Worm (Caenorhabditis elegans) whole organism, L1 larva: ENCODE measurements around the gene rpc-25.
A peak's percentile ranks its signal among the peaks of the same experiment; 100 is the strongest.

Source experiments
- C04F5.9 ChIP-seq: sonication (generic microtip); optimal IDR thresholded peaks from 2 replicates; lab custom pipeline; 2016; ENCODE audit warnings: missing genetic modification characterization, missing compliant biosample characterization
- C16A3.4 ChIP-seq: fragments of 150-350 bp; optimal IDR thresholded peaks from 2 replicates; lab custom pipeline; 2014; ENCODE audit warnings: missing biosample characterization, missing genetic modification characterization
- F16B12.6 ChIP-seq: fragments of 150-350 bp; optimal IDR thresholded peaks from 2 replicates; lab custom pipeline; 2014; ENCODE audit warnings: missing biosample characterization, missing genetic modification characterization
- Y116A8C.19 ChIP-seq: sonication (generic microtip); optimal IDR thresholded peaks from 2 replicates; lab custom pipeline; 2016; ENCODE audit warnings: missing compliant biosample characterization, missing genetic modification characterization, borderline replicate concordance
- aha-1 ChIP-seq: fragments of 150-350 bp; optimal IDR thresholded peaks from 2 replicates; lab custom pipeline; 2014; ENCODE audit warnings: missing biosample characterization, missing genetic modification characterization
- aly-2 ChIP-seq: fragments of 150-350 bp; optimal IDR thresholded peaks from 2 replicates; lab custom pipeline; 2014; ENCODE audit warnings: missing biosample characterization, missing genetic modification characterization
- blmp-1 ChIP-seq: fragments of 150-350 bp; optimal IDR thresholded peaks from 2 replicates; lab custom pipeline; 2014; ENCODE audit warnings: missing biosample characterization, missing genetic modification characterization
- ceh-8 ChIP-seq: fragments of 200-800 bp; sonication (Bioruptor generic); optimal IDR thresholded peaks from 2 replicates; lab custom pipeline; 2018; ENCODE audit warnings: mild to moderate bottlenecking, missing genetic modification characterization, moderate library complexity, missing compliant biosample characterization
- ceh-82 ChIP-seq, 3 experiments: fragments of 150-350 bp in 1 of 3; sonication (generic microtip) in 2 of 3; optimal IDR thresholded peaks; 2 replicates each; lab custom pipeline; 2014 to 2017; ENCODE audit warnings: missing biosample characterization in 3 of 3, missing genetic modification characterization in 3 of 3
- dpl-1 ChIP-seq, 3 experiments: fragments of 150-350 bp in 2 of 3; sonication (generic microtip) in 1 of 3; optimal IDR thresholded peaks; 2 replicates each; lab custom pipeline; 2014 to 2017; ENCODE audit warnings: missing biosample characterization in 3 of 3, missing genetic modification characterization in 3 of 3, missing genetic modification reagents in 3 of 3
- dsc-1 ChIP-seq: sonication (generic microtip); optimal IDR thresholded peaks from 2 replicates; lab custom pipeline; 2016; ENCODE audit warnings: mild to moderate bottlenecking, missing genetic modification characterization, missing compliant biosample characterization
- efl-3 ChIP-seq: fragments of 200-800 bp; sonication (Bioruptor generic); optimal IDR thresholded peaks from 2 replicates; lab custom pipeline; 2018; ENCODE audit warnings: mild to moderate bottlenecking, missing genetic modification characterization, missing compliant biosample characterization
- egl-13 ChIP-seq: sonication (generic microtip); optimal IDR thresholded peaks from 2 replicates; lab custom pipeline; 2016; ENCODE audit warnings: missing genotype, missing genetic modification reagents, missing genetic modification characterization, missing compliant biosample characterization
- elt-3 ChIP-seq, 6 experiments: fragments of 150-350 bp in 1 of 6; sonication (generic microtip); optimal IDR thresholded peaks; 2 replicates each; lab custom pipeline; 2017 to 2018; ENCODE audit warnings: missing biosample characterization in 6 of 6, missing genetic modification characterization in 6 of 6, inconsistent platforms in 1 of 6
- ets-5 ChIP-seq: fragments of 200-800 bp; sonication (Bioruptor generic); IDR thresholded peaks from 2 replicates; pipeline ENCODE4 v1.3.6; 2022; ENCODE audit warnings: missing genetic modification characterization, missing compliant biosample characterization
- fkh-8 ChIP-seq: sonication (generic microtip); optimal IDR thresholded peaks from 2 replicates; lab custom pipeline; 2016; ENCODE audit warnings: mild to moderate bottlenecking, missing genetic modification characterization, missing compliant biosample characterization
- hlh-17 ChIP-seq: fragments of 200-800 bp; sonication (Bioruptor generic); optimal IDR thresholded peaks from 2 replicates; lab custom pipeline; 2018; ENCODE audit warnings: missing genetic modification characterization, mild to moderate bottlenecking, missing compliant biosample characterization, moderate library complexity, borderline replicate concordance
- hlh-4 ChIP-seq: sonication (generic microtip); optimal IDR thresholded peaks from 2 replicates; lab custom pipeline; 2016; ENCODE audit warnings: mild to moderate bottlenecking, missing genetic modification characterization, missing compliant biosample characterization
- irx-1 ChIP-seq: sonication (generic microtip); optimal IDR thresholded peaks from 2 replicates; lab custom pipeline; 2016; ENCODE audit warnings: missing genetic modification characterization, missing compliant biosample characterization
- isw-1 ChIP-seq: fragments of 200-800 bp; sonication (Bioruptor generic); IDR thresholded peaks from 2 replicates; pipeline ENCODE4 v1.3.6; 2022; ENCODE audit warnings: missing genetic modification characterization, missing compliant biosample characterization
- lin-13 ChIP-seq: fragments of 150-350 bp; optimal IDR thresholded peaks from 2 replicates; lab custom pipeline; 2014; ENCODE audit warnings: missing biosample characterization, missing genetic modification reagents, missing genetic modification characterization
- lin-14 ChIP-seq: fragments of 200-800 bp; sonication (Bioruptor generic); optimal IDR thresholded peaks from 2 replicates; lab custom pipeline; 2018; ENCODE audit warnings: mild to moderate bottlenecking, missing genetic modification characterization, moderate library complexity, missing compliant biosample characterization
- lin-15B ChIP-seq: fragments of 150-350 bp; sonication (generic microtip); optimal IDR thresholded peaks from 3 replicates; lab custom pipeline; 2014; ENCODE audit warnings: missing biosample characterization, missing genetic modification characterization
- lin-39 ChIP-seq: fragments of 150-350 bp; optimal IDR thresholded peaks from 2 replicates; lab custom pipeline; 2014; ENCODE audit warnings: missing biosample characterization, missing genetic modification reagents, missing genetic modification characterization
- mab-9 ChIP-seq: fragments of 200-800 bp; sonication (Bioruptor generic); IDR thresholded peaks from 2 replicates; pipeline ENCODE4 v1.3.6; 2022; ENCODE audit warnings: missing genetic modification reagents, missing genetic modification characterization, missing compliant biosample characterization
- nhr-11 ChIP-seq: fragments of 150-350 bp; optimal IDR thresholded peaks from 2 replicates; lab custom pipeline; 2014; ENCODE audit warnings: missing biosample characterization, missing genetic modification characterization
- nhr-12 ChIP-seq: sonication (generic microtip); optimal IDR thresholded peaks from 2 replicates; lab custom pipeline; 2017; ENCODE audit warnings: missing biosample characterization, missing genetic modification characterization
- nhr-20 ChIP-seq: sonication (generic microtip); optimal IDR thresholded peaks from 2 replicates; lab custom pipeline; 2016; ENCODE audit warnings: mild to moderate bottlenecking, missing genetic modification characterization, missing compliant biosample characterization
- nhr-28 ChIP-seq: fragments of 150-350 bp; optimal IDR thresholded peaks from 2 replicates; lab custom pipeline; 2014; ENCODE audit warnings: missing biosample characterization, missing genetic modification characterization
- nhr-47 ChIP-seq: sonication (generic microtip); optimal IDR thresholded peaks from 2 replicates; lab custom pipeline; 2016; ENCODE audit warnings: mild to moderate bottlenecking, missing genetic modification characterization, moderate library complexity, missing compliant biosample characterization
- nhr-71 ChIP-seq: sonication (generic microtip); optimal IDR thresholded peaks from 2 replicates; lab custom pipeline; 2016; ENCODE audit warnings: mild to moderate bottlenecking, missing genetic modification characterization, moderate library complexity, missing compliant biosample characterization
- nhr-76 ChIP-seq: sonication (generic microtip); optimal IDR thresholded peaks from 2 replicates; lab custom pipeline; 2017; ENCODE audit warnings: missing biosample characterization, missing genetic modification characterization
- nhr-85 ChIP-seq: sonication (generic microtip); peaks from one replicate; lab custom pipeline; 2016; ENCODE audit warnings: missing genetic modification characterization, inconsistent platforms, missing compliant biosample characterization
- pax-3 ChIP-seq: fragments of 200-800 bp; sonication (Bioruptor generic); optimal IDR thresholded peaks from 2 replicates; lab custom pipeline; 2018; ENCODE audit warnings: mild to moderate bottlenecking, missing genetic modification characterization, moderate library complexity, missing compliant biosample characterization
- pqm-1 ChIP-seq: sonication (generic microtip); optimal IDR thresholded peaks from 3 replicates; lab custom pipeline; 2017; ENCODE audit warnings: missing biosample characterization, missing genetic modification characterization
- rnt-1 ChIP-seq: sonication (generic microtip); optimal IDR thresholded peaks from 2 replicates; lab custom pipeline; 2016; ENCODE audit warnings: mild to moderate bottlenecking, missing genetic modification characterization, moderate library complexity, missing compliant biosample characterization
- snpc-4 ChIP-seq: fragments of 150-350 bp; optimal IDR thresholded peaks from 2 replicates; lab custom pipeline; 2014; ENCODE audit warnings: missing biosample characterization, missing genetic modification characterization
- sox-4 ChIP-seq: sonication (generic microtip); optimal IDR thresholded peaks from 2 replicates; lab custom pipeline; 2016; ENCODE audit warnings: missing genetic modification characterization, missing compliant biosample characterization
- sup-37 ChIP-seq: fragments of 200-800 bp; sonication (Bioruptor generic); optimal IDR thresholded peaks from 2 replicates; lab custom pipeline; 2018; ENCODE audit warnings: mild to moderate bottlenecking, missing genetic modification characterization, missing compliant biosample characterization
- unc-86 ChIP-seq: sonication (generic microtip); optimal IDR thresholded peaks from 2 replicates; lab custom pipeline; 2016; ENCODE audit warnings: missing genetic modification characterization, missing compliant biosample characterization
- vab-15 ChIP-seq: sonication (generic microtip); optimal IDR thresholded peaks from 2 replicates; lab custom pipeline; 2017; ENCODE audit warnings: missing genotype, mild to moderate bottlenecking, missing genetic modification characterization, missing compliant biosample characterization
- xbp-1 ChIP-seq: sonication (generic microtip); optimal IDR thresholded peaks from 2 replicates; lab custom pipeline; 2016; ENCODE audit warnings: missing genetic modification characterization, missing compliant biosample characterization
- zag-1 ChIP-seq: fragments of 150-350 bp; optimal IDR thresholded peaks from 2 replicates; lab custom pipeline; 2014; ENCODE audit warnings: missing biosample characterization, missing genetic modification characterization
- zip-4 ChIP-seq: fragments of 200-800 bp; sonication (Bioruptor generic); optimal IDR thresholded peaks from 2 replicates; lab custom pipeline; 2018; ENCODE audit warnings: mild to moderate bottlenecking, missing genetic modification characterization, moderate library complexity, missing compliant biosample characterization
- ztf-11 ChIP-seq, 2 experiments: sonication (generic microtip); optimal IDR thresholded peaks; 2 replicates each; lab custom pipeline; 2016 to 2017; ENCODE audit warnings: missing genetic modification characterization in 2 of 2, missing biosample characterization in 1 of 2, missing compliant biosample characterization in 1 of 2
- ztf-4 ChIP-seq: fragments of 150-350 bp; optimal IDR thresholded peaks from 2 replicates; lab custom pipeline; 2014; ENCODE audit warnings: missing biosample characterization, missing genetic modification characterization

rpc-25 gene

ce11 chrV:10241121-10241803 is 34.9 kb upstream of the rpc-25 start, which contains the start of the genes C12D8.21 and col-148:
TSS of gene C12D8.21 (minus strand) at chrV:10241188.
TSS of gene col-148 (plus strand) at chrV:10241753.
- TF ChIP-seq lin-13 (GFP tag; lab: Kevin White, UChicago) (no peak), nhr-71 (tag; lab: Kevin White, UChicago) (peak; percentile 11), sox-4 (tag; lab: Kevin White, UChicago) (peak; percentile 22), dsc-1 (tag; lab: Kevin White, UChicago) (peak; percentile 96), nhr-76 (no peak), fkh-8 (tag; lab: Kevin White, UChicago) (peak; percentile 72), efl-3 (GFP tag; lab: Kevin White, UChicago) (no peak), pax-3 (tag; lab: Kevin White, UChicago) (peak; percentile 62), nhr-47 (tag; lab: Kevin White, UChicago) (peak; percentile 35)

- no peak for TF ChIP-seq dpl-1 (GFP tag; optimal IDR thresholded peaks at IDR 0.05; lab: Kevin White, UChicago)
- no peak for TF ChIP-seq pqm-1
- TF ChIP-seq nhr-12 (tag; lab: Kevin White, UChicago): no peak
- no peak for TF ChIP-seq nhr-76
- TF ChIP-seq nhr-85 (tag; lab: Kevin White, UChicago): no peak
- no peak for TF ChIP-seq xbp-1 (tag; lab: Kevin White, UChicago)
- TF ChIP-seq vab-15 (tag; lab: Kevin White, UChicago): no peak
- no peak for TF ChIP-seq F16B12.6 (tag; lab: Kevin White, UChicago)
- TF ChIP-seq irx-1 (tag; lab: Kevin White, UChicago): no peak
- TF ChIP-seq pax-3 (tag; lab: Kevin White, UChicago): no peak
Observed at ce11 chrV:10239861-10240260, 33.5 kb upstream of the rpc-25 start, which contains the start of gene fipr-8. TSS of gene fipr-8 (minus strand) at chrV:10239961.

ce11 chrV:10238665-10239064 is 32.3 kb upstream of the rpc-25 start, which contains the start of gene fubl-1:
TSS of gene fubl-1 (minus strand) at chrV:10238866.
- TF ChIP-seq blmp-1 (peak; percentile 13), rnt-1 (no peak), C16A3.4 (peak; percentile 8), Y116A8C.19 (no peak), pqm-1 (no peak), mab-9 (no peak), lin-15B (tag; lab: Kevin White, UChicago) (peak; percentile 55), nhr-85 (tag; lab: Kevin White, UChicago) (no peak), aly-2 (tag; lab: Kevin White, UChicago) (no peak), fkh-8 (tag; lab: Kevin White, UChicago) (peak; percentile 74), ceh-82 (tag; optimal IDR thresholded peaks at IDR 0.05; lab: Kevin White, UChicago) (peak in 1 of 3 experiments; percentile 61), nhr-28 (tag; lab: Kevin White, UChicago) (no peak), lin-13 (GFP tag; lab: Kevin White, UChicago) (no peak), snpc-4 (tag; lab: Kevin White, UChicago) (no peak), sup-37 (no peak), hlh-4 (no peak), nhr-12 (tag; lab: Kevin White, UChicago) (no peak), zip-4 (GFP tag; lab: Kevin White, UChicago) (no peak), hlh-17 (GFP tag; lab: Kevin White, UChicago) (no peak), ztf-11 (tag; optimal IDR thresholded peaks at IDR 0.05; lab: Kevin White, UChicago) (no peak), lin-14 (GFP tag; lab: Kevin White, UChicago) (peak; percentile 43), aha-1 (tag; lab: Kevin White, UChicago) (no peak), irx-1 (tag; lab: Kevin White, UChicago) (no peak), ets-5 (GFP tag; lab: Robert Waterston, UW) (no peak), zag-1 (tag; lab: Kevin White, UChicago) (no peak), ceh-8 (GFP tag; lab: Kevin White, UChicago) (no peak), pax-3 (tag; lab: Kevin White, UChicago) (no peak), C04F5.9 (tag; lab: Kevin White, UChicago) (no peak), lin-39 (no peak), isw-1 (no peak), ztf-4 (tag; lab: Kevin White, UChicago) (no peak), nhr-47 (tag; lab: Kevin White, UChicago) (no peak), unc-86 (tag; lab: Kevin White, UChicago) (no peak), nhr-11 (no peak), xbp-1 (tag; lab: Kevin White, UChicago) (peak; percentile 10), elt-3 (tag; optimal IDR thresholded peaks at IDR 0.05; lab: Kevin White, UChicago) (no peak), egl-13 (tag; lab: Kevin White, UChicago) (no peak), nhr-20 (tag; lab: Kevin White, UChicago) (no peak)
